Fruit fly (Drosophila melanogaster) whole organism, prepupa: Measurements from ENCODE around the gene CG13056.

Experiments used
- Blimp-1 ChIP-seq: fragments of 200-800 bp; sonication (Bioruptor generic); optimal IDR thresholded peaks from 3 replicates; lab custom pipeline; 2017; ENCODE audit warnings: missing biosample characterization, missing genetic modification characterization, mild to moderate bottlenecking, moderate library complexity, missing genetic modification reagents
- CG6163 ChIP-seq: fragments of 200-800 bp; sonication (Bioruptor generic); IDR thresholded peaks from 3 replicates; pipeline ENCODE4 v1.3.6; 2022; ENCODE audit warnings: missing biosample characterization, missing genetic modification characterization
- CG6808 ChIP-seq: fragments of 200-800 bp; sonication (Bioruptor generic); optimal IDR thresholded peaks from 3 replicates; lab custom pipeline; 2017; ENCODE audit warnings: missing biosample characterization, missing genetic modification characterization, mild to moderate bottlenecking, moderate library complexity, missing genetic modification reagents
- CG8632 ChIP-seq: fragments of 200-800 bp; sonication (Bioruptor generic); optimal IDR thresholded peaks from 3 replicates; lab custom pipeline; 2016; ENCODE audit warnings: missing biosample characterization, missing genetic modification characterization
- Sox102F ChIP-seq: fragments of 200-800 bp; sonication (Bioruptor generic); optimal IDR thresholded peaks from 2 replicates; lab custom pipeline; 2016; ENCODE audit warnings: missing biosample characterization, mild to moderate bottlenecking, missing genetic modification characterization
- Sox14 ChIP-seq: fragments of 200-800 bp; sonication (Bioruptor generic); optimal IDR thresholded peaks from 3 replicates; lab custom pipeline; 2016; ENCODE audit warnings: missing biosample characterization, missing genetic modification characterization
- cyc ChIP-seq: fragments of 200-800 bp; sonication (Bioruptor generic); optimal IDR thresholded peaks from 3 replicates; lab custom pipeline; 2016; ENCODE audit warnings: missing biosample characterization, missing genetic modification characterization
- spab ChIP-seq: fragments of 200-800 bp; sonication (Bioruptor generic); optimal IDR thresholded peaks from 2 replicates; lab custom pipeline; 2017; ENCODE audit warnings: missing biosample characterization, mild to moderate bottlenecking, missing genetic modification characterization, missing genetic modification reagents

DNA sequence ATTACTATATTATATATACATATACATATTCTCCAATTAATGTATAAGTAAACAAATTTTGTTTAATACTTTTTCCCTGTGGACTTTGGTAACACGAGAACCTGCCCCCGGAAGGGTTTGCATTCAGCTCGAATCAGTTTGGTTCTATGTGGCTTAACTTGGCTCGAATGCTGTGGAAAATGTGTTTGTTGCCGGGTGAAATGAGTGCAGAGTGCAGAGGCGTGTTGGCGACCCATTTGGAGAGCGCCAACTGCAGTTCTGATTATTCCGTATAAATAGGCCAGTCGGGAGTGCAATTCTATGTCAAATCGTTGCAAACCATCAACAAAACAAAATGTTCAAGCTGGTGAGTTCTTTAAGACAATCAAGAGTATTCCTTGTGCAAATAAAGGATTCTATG is 15.4 kb upstream of the CG13056 start, which contains the start of gene Nplp3:
- TF ChIP-seq CG8632 (GFP tag; lab: Kevin White, UChicago) (no peak), Sox14 (GFP tag; lab: Kevin White, UChicago) (no peak), cyc (GFP tag; lab: Kevin White, UChicago) (no peak), spab (GFP tag; lab: Kevin White, UChicago) (no peak), Sox102F (GFP tag; lab: Kevin White, UChicago) (no peak), CG6163 (no peak), CG6808 (no peak), Blimp-1 (GFP tag; lab: Kevin White, UChicago) (no peak)
